Worm (Caenorhabditis elegans): ENCODE measurements around the gene scl-18.

- TF ChIP-seq daf-16 (GFP tag; optimal IDR thresholded peaks at IDR 0.05) (no peak), daf-16 (tag; optimal IDR thresholded peaks at IDR 0.05) (no peak), unc-62 (GFP tag; optimal IDR thresholded peaks at IDR 0.05 in 1 of 2) (no peak), unc-62 (tag; optimal IDR thresholded peaks at IDR 0.05) (no peak), R02D3.7 (tag; optimal IDR thresholded peaks at IDR 0.05) (no peak)
These were observed 40.9 kb downstream of the scl-18 start for ce11 chrIV:11713289-11713688.

All from whole organism, L4 larva.